Fruit fly (Drosophila melanogaster): ENCODE measurements around the gene CG43321.

dm6 chr2L:7051740-7052139 is 39.7 kb downstream of the CG43321 start:
- no peak for TF ChIP-seq CG8478 (optimal IDR thresholded peaks at IDR 0.05)
- TF ChIP-seq CTCF (optimal IDR thresholded peaks at IDR 0.05), result no peak

All from S2 (cell line).